Fruit fly (Drosophila melanogaster) whole organism, embryonic: ENCODE results near the gene CG2772.

Source experiments
- ATbp ChIP-seq: fragments of 200-800 bp; sonication (Bioruptor generic); optimal IDR thresholded peaks from 2 replicates; lab custom pipeline; 2017; ENCODE audit warnings: missing biosample characterization, mild to moderate bottlenecking, missing genetic modification characterization, missing genetic modification reagents
- Atf3 ChIP-seq: fragments of 200-800 bp; sonication (Bioruptor generic); optimal IDR thresholded peaks from 3 replicates; lab custom pipeline; 2016; ENCODE audit warnings: missing biosample characterization, missing genetic modification characterization
- CG10462 ChIP-seq: fragments of 200-800 bp; sonication (Bioruptor generic); optimal IDR thresholded peaks from 2 replicates; lab custom pipeline; 2016; ENCODE audit warnings: missing biosample characterization, missing genetic modification characterization
- CG11695 ChIP-seq: fragments of 200-800 bp; sonication (Bioruptor generic); IDR thresholded peaks from 3 replicates; pipeline ENCODE4 v1.3.6; 2022; ENCODE audit warnings: missing biosample characterization, missing genetic modification characterization
- CG13624 ChIP-seq: fragments of 200-800 bp; sonication (Bioruptor generic); optimal IDR thresholded peaks from 2 replicates; lab custom pipeline; 2016; ENCODE audit warnings: missing biosample characterization, missing genetic modification characterization
- CG14667 ChIP-seq: fragments of 200-800 bp; sonication (Bioruptor generic); IDR thresholded peaks from 2 replicates; pipeline ENCODE4 v1.3.6; 2022; ENCODE audit warnings: missing biosample characterization, missing genetic modification characterization
- CG15269 ChIP-seq: fragments of 200-800 bp; sonication (Bioruptor generic); optimal IDR thresholded peaks from 2 replicates; lab custom pipeline; 2018; ENCODE audit warnings: missing biosample characterization, mild to moderate bottlenecking, missing genetic modification characterization, moderate library complexity
- CG15514 ChIP-seq: fragments of 200-800 bp; sonication (Bioruptor generic); optimal IDR thresholded peaks from 3 replicates; lab custom pipeline; 2017; ENCODE audit warnings: missing biosample characterization, missing genetic modification characterization, mild to moderate bottlenecking, moderate library complexity, missing genetic modification reagents
- CG2129 ChIP-seq: fragments of 200-800 bp; sonication (Bioruptor generic); IDR thresholded peaks from 2 replicates; pipeline ENCODE4 v1.3.6; 2022; ENCODE audit warnings: missing biosample characterization, missing genetic modification characterization; ENCODE audit not compliant: partially characterized antibody
- CG2712 ChIP-seq: fragments of 200-800 bp; optimal IDR thresholded peaks from 3 replicates; lab custom pipeline; 2019; ENCODE audit warnings: missing biosample characterization, mild to moderate bottlenecking, missing genetic modification characterization, moderate library complexity
- CG2875 ChIP-seq: fragments of 200-800 bp; sonication (Bioruptor generic); optimal IDR thresholded peaks from 2 replicates; lab custom pipeline; 2017; ENCODE audit warnings: missing biosample characterization, mild to moderate bottlenecking, missing genetic modification characterization, missing genetic modification reagents
- CG30020 ChIP-seq: fragments of 200-800 bp; optimal IDR thresholded peaks from 2 replicates; lab custom pipeline; 2019; ENCODE audit warnings: missing biosample characterization, mild to moderate bottlenecking, missing genetic modification characterization, moderate library complexity
- CG32532 ChIP-seq: fragments of 200-800 bp; sonication (Bioruptor generic); IDR thresholded peaks from 2 replicates; pipeline ENCODE4 v1.3.6; 2022; ENCODE audit warnings: missing biosample characterization, missing genetic modification characterization
- CG4404 ChIP-seq: fragments of 200-800 bp; sonication (Bioruptor generic); IDR thresholded peaks from 2 replicates; pipeline ENCODE4 v1.3.6; 2022; ENCODE audit warnings: missing biosample characterization, missing genetic modification characterization
- CG6654 ChIP-seq: fragments of 200-800 bp; sonication (Bioruptor generic); optimal IDR thresholded peaks from 2 replicates; lab custom pipeline; 2017; ENCODE audit warnings: missing biosample characterization, mild to moderate bottlenecking, missing genetic modification characterization
- CG6689 ChIP-seq: fragments of 200-800 bp; sonication (Bioruptor generic); IDR thresholded peaks from 2 replicates; pipeline ENCODE4 v1.3.6; 2022; ENCODE audit warnings: missing biosample characterization, missing genetic modification characterization
- CG7556 ChIP-seq: fragments of 200-800 bp; sonication (Bioruptor generic); optimal IDR thresholded peaks from 2 replicates; lab custom pipeline; 2017; ENCODE audit warnings: missing biosample characterization, mild to moderate bottlenecking, missing genetic modification characterization
- CG7839 ChIP-seq: fragments of 200-800 bp; sonication (Bioruptor generic); optimal IDR thresholded peaks from 3 replicates; lab custom pipeline; 2018; ENCODE audit warnings: missing biosample characterization, mild to moderate bottlenecking, missing genetic modification characterization, moderate library complexity
- CG8281 ChIP-seq: fragments of 200-800 bp; sonication (Bioruptor generic); optimal IDR thresholded peaks from 2 replicates; lab custom pipeline; 2018; ENCODE audit warnings: missing biosample characterization, mild to moderate bottlenecking, missing genetic modification characterization, moderate library complexity
- CG9876 ChIP-seq: fragments of 200-800 bp; sonication (Bioruptor generic); optimal IDR thresholded peaks from 2 replicates; lab custom pipeline; 2016; ENCODE audit warnings: missing biosample characterization, missing genetic modification characterization
- D ChIP-seq, 2 experiments: fragments of 200-800 bp in 1 of 2; fragments of >200 bp in 1 of 2; sonication (Bioruptor generic) in 1 of 2; optimal IDR thresholded peaks; 2 replicates in 1 of 2; 3 replicates in 1 of 2; lab custom pipeline; 2017; ENCODE audit warnings: mild to moderate bottlenecking in 1 of 2, missing biosample characterization in 1 of 2, missing genetic modification characterization in 1 of 2, missing genetic modification reagents in 1 of 2
- D19A ChIP-seq: fragments of 200-800 bp; optimal IDR thresholded peaks from 3 replicates; lab custom pipeline; 2019; ENCODE audit warnings: missing biosample characterization, mild to moderate bottlenecking, missing genetic modification characterization, moderate library complexity
- Doc3 ChIP-seq: fragments of 200-800 bp; sonication (Bioruptor generic); IDR thresholded peaks from 3 replicates; pipeline ENCODE4 v1.3.6; 2022; ENCODE audit warnings: missing biosample characterization, missing genetic modification characterization; ENCODE audit not compliant: partially characterized antibody
- ERR ChIP-seq: fragments of 200-800 bp; sonication (Bioruptor generic); optimal IDR thresholded peaks from 2 replicates; lab custom pipeline; 2016; ENCODE audit warnings: missing biosample characterization, missing genetic modification characterization
- Ets65A ChIP-seq: fragments of 200-800 bp; sonication (Bioruptor generic); peaks from one replicate; lab custom pipeline; 2016; ENCODE audit warnings: missing biosample characterization, missing genetic modification characterization
- HHEX ChIP-seq: fragments of 200-800 bp; sonication (Bioruptor generic); optimal IDR thresholded peaks from 3 replicates; lab custom pipeline; 2017; ENCODE audit warnings: missing biosample characterization, mild to moderate bottlenecking, missing genetic modification characterization, missing genetic modification reagents
- HmgD ChIP-seq: fragments of 200-800 bp; sonication (Bioruptor generic); optimal IDR thresholded peaks from 3 replicates; lab custom pipeline; 2016; ENCODE audit warnings: missing biosample characterization, missing genetic modification characterization
- Kr ChIP-seq: fragments of 200-800 bp; sonication (Bioruptor generic); optimal IDR thresholded peaks from 2 replicates; lab custom pipeline; 2017; ENCODE audit warnings: missing biosample characterization, mild to moderate bottlenecking, missing genetic modification characterization
- Ravus ChIP-seq: fragments of 200-800 bp; sonication (Bioruptor generic); IDR thresholded peaks from 2 replicates; pipeline ENCODE4 v1.3.6; 2022; ENCODE audit warnings: missing biosample characterization, missing genetic modification characterization
- Rx ChIP-seq: fragments of 200-800 bp; sonication (Bioruptor generic); IDR thresholded peaks from 2 replicates; pipeline ENCODE4 v1.3.6; 2022; ENCODE audit warnings: missing biosample characterization, missing genetic modification characterization
- Sry-δ ChIP-seq: fragments of 200-800 bp; sonication (Bioruptor generic); optimal IDR thresholded peaks from 2 replicates; lab custom pipeline; 2016; ENCODE audit warnings: missing biosample characterization, missing genetic modification characterization
- Xrp1 ChIP-seq: fragments of 200-800 bp; sonication (Bioruptor generic); IDR thresholded peaks from 2 replicates; pipeline ENCODE4 v1.3.6; 2022; ENCODE audit warnings: missing biosample characterization, missing genetic modification characterization
- aop ChIP-seq: fragments of 200-800 bp; sonication (Bioruptor generic); IDR thresholded peaks from 2 replicates; pipeline ENCODE4 v1.3.6; 2022; ENCODE audit warnings: missing biosample characterization, missing genetic modification characterization
- ash1 ChIP-seq: fragments of 200-800 bp; sonication (Bioruptor generic); optimal IDR thresholded peaks from 2 replicates; lab custom pipeline; 2018; ENCODE audit warnings: missing biosample characterization, mild to moderate bottlenecking, missing genetic modification characterization
- dysf ChIP-seq: fragments of 200-800 bp; sonication (Bioruptor generic); IDR thresholded peaks from 3 replicates; pipeline ENCODE4 v1.3.6; 2022; ENCODE audit warnings: missing biosample characterization, missing genetic modification characterization
- fd102C ChIP-seq: fragments of 200-800 bp; sonication (Bioruptor generic); optimal IDR thresholded peaks from 2 replicates; lab custom pipeline; 2018; ENCODE audit warnings: missing biosample characterization, mild to moderate bottlenecking, missing genetic modification characterization, moderate library complexity
- her ChIP-seq: fragments of 200-800 bp; sonication (Bioruptor generic); optimal IDR thresholded peaks from 2 replicates; lab custom pipeline; 2016; ENCODE audit warnings: missing biosample characterization, missing genetic modification characterization
- kah ChIP-seq: fragments of 200-800 bp; sonication (Bioruptor generic); optimal IDR thresholded peaks from 2 replicates; lab custom pipeline; 2018; ENCODE audit warnings: missing biosample characterization, mild to moderate bottlenecking, missing genetic modification characterization
- org-1 ChIP-seq: fragments of 200-800 bp; sonication (Bioruptor generic); optimal IDR thresholded peaks from 2 replicates; lab custom pipeline; 2017; ENCODE audit warnings: missing biosample characterization, missing genetic modification characterization
- pfk ChIP-seq: fragments of 200-800 bp; sonication (Bioruptor generic); optimal IDR thresholded peaks from 2 replicates; lab custom pipeline; 2018; ENCODE audit warnings: missing biosample characterization, mild to moderate bottlenecking, missing genetic modification characterization, moderate library complexity
- salm ChIP-seq: fragments of 200-800 bp; sonication (Bioruptor generic); optimal IDR thresholded peaks from 2 replicates; lab custom pipeline; 2018; ENCODE audit warnings: missing biosample characterization, mild to moderate bottlenecking, missing genetic modification characterization
- sisA ChIP-seq: fragments of 200-800 bp; sonication (Bioruptor generic); IDR thresholded peaks from 2 replicates; pipeline ENCODE4 v1.3.6; 2022; ENCODE audit warnings: missing biosample characterization, missing genetic modification characterization
- sna ChIP-seq: fragments of 200-800 bp; sonication (Bioruptor generic); IDR thresholded peaks from 2 replicates; pipeline ENCODE4 v1.3.6; 2022; ENCODE audit warnings: missing biosample characterization, missing genetic modification characterization; ENCODE audit not compliant: partially characterized antibody
- stwl ChIP-seq: fragments of 200-800 bp; sonication (Bioruptor generic); optimal IDR thresholded peaks from 3 replicates; lab custom pipeline; 2018; ENCODE audit warnings: missing biosample characterization, mild to moderate bottlenecking, missing genetic modification characterization, moderate library complexity
- tap ChIP-seq: fragments of 200-800 bp; optimal IDR thresholded peaks from 3 replicates; lab custom pipeline; 2019; ENCODE audit warnings: missing biosample characterization, mild to moderate bottlenecking, missing genetic modification characterization, moderate library complexity
- tio ChIP-seq: fragments of 200-800 bp; sonication (Bioruptor generic); optimal IDR thresholded peaks from 2 replicates; lab custom pipeline; 2017; ENCODE audit warnings: missing biosample characterization, missing genetic modification characterization, inconsistent platforms
- tll ChIP-seq, 2 experiments: fragments of 200-800 bp in 1 of 2; fragments of >200 bp in 1 of 2; sonication (Bioruptor generic) in 1 of 2; optimal IDR thresholded peaks; 2 replicates each; lab custom pipeline; 2017 to 2019; ENCODE audit warnings: missing biosample characterization in 2 of 2, missing genetic modification characterization in 2 of 2, mild to moderate bottlenecking in 1 of 2, moderate library complexity in 1 of 2
- unpg ChIP-seq: fragments of 200-800 bp; sonication (Bioruptor generic); optimal IDR thresholded peaks from 3 replicates; lab custom pipeline; 2018; ENCODE audit warnings: missing biosample characterization, mild to moderate bottlenecking, missing genetic modification characterization, moderate library complexity
- vfl ChIP-seq: fragments of 200-800 bp; sonication (Bioruptor generic); optimal IDR thresholded peaks from 2 replicates; lab custom pipeline; 2016; ENCODE audit warnings: missing biosample characterization, missing genetic modification characterization
- zfh2 ChIP-seq: fragments of 200-800 bp; sonication (Bioruptor generic); optimal IDR thresholded peaks from 2 replicates; lab custom pipeline; 2016; ENCODE audit warnings: missing biosample characterization, missing genetic modification characterization

CG2772 gene

dm6 chr2L:3440322-3440721 lies 5.5 kb upstream of the CG2772 start (continued):
- TF ChIP-seq stwl (tag; lab: Kevin White, UChicago): no peak
- no peak for TF ChIP-seq CG30020
- TF ChIP-seq CG4404 (GFP tag; lab: Robert Waterston, UW): peak; percentile 33; the same call in 1 of the 2 replicates
- peak; percentile 27 for TF ChIP-seq kah (GFP tag; lab: Kevin White, UChicago)
- peak; percentile 84 for TF ChIP-seq sisA
- TF ChIP-seq her (GFP tag; lab: Kevin White, UChicago): no peak
- no peak for TF ChIP-seq HmgD
- no peak for TF ChIP-seq tll (GFP tag; optimal IDR thresholded peaks at IDR 0.05; lab: Kevin White, UChicago)
- no peak for TF ChIP-seq ERR (GFP tag; lab: Kevin White, UChicago)
- no peak for TF ChIP-seq sna
- TF ChIP-seq CG13624 (GFP tag; lab: Kevin White, UChicago): no peak
- TF ChIP-seq Doc3 (GFP tag; lab: Robert Waterston, UW): no peak
- TF ChIP-seq tap (tag; lab: Kevin White, UChicago): peak; percentile 72
- no peak for TF ChIP-seq fd102C
- TF ChIP-seq Ets65A (GFP tag; lab: Kevin White, UChicago): peak; percentile 76
- no peak for TF ChIP-seq D19A
- peak; percentile 71 for TF ChIP-seq CG32532 (GFP tag; lab: Robert Waterston, UW)
- TF ChIP-seq CG15269 (tag; lab: Kevin White, UChicago): peak; percentile 67
- no peak for TF ChIP-seq CG10462 (GFP tag; lab: Kevin White, UChicago)
- TF ChIP-seq CG2875: peak; percentile 54
- TF ChIP-seq Rx (GFP tag; lab: Robert Waterston, UW): peak; percentile 82
- TF ChIP-seq ATbp: peak; percentile 74
- no peak for TF ChIP-seq pfk (GFP tag; lab: Kevin White, UChicago)
- TF ChIP-seq CG7839 (tag; lab: Kevin White, UChicago): peak; percentile 68
- TF ChIP-seq salm (tag; lab: Kevin White, UChicago): peak; percentile 25
- TF ChIP-seq CG6654: peak; percentile 41
- peak; percentile 55 for TF ChIP-seq org-1
- TF ChIP-seq CG2129 (GFP tag; lab: Robert Waterston, UW): no peak
- no peak for TF ChIP-seq Ravus (GFP tag; lab: Robert Waterston, UW)
- TF ChIP-seq CG7556 (GFP tag; lab: Kevin White, UChicago): peak; percentile 44
- TF ChIP-seq Sry-δ (GFP tag; lab: Kevin White, UChicago): no peak
- TF ChIP-seq vfl: no peak
- TF ChIP-seq unpg (GFP tag; lab: Kevin White, UChicago): peak; percentile 61
- peak; percentile 16 for TF ChIP-seq zfh2 (GFP tag; lab: Kevin White, UChicago)
- no peak for TF ChIP-seq CG14667 (GFP tag; lab: Robert Waterston, UW)
- peak; percentile 88 for TF ChIP-seq dysf
- no peak for TF ChIP-seq Kr (GFP tag; lab: Kevin White, UChicago)
- peak; percentile 48 for TF ChIP-seq CG15514 (GFP tag; lab: Kevin White, UChicago)
- TF ChIP-seq aop (GFP tag; lab: Robert Waterston, UW): no peak
- TF ChIP-seq Atf3: peak; percentile 34
- peak; percentile 76 for TF ChIP-seq HHEX (GFP tag; lab: Kevin White, UChicago)
- no peak for TF ChIP-seq ash1 (GFP tag; lab: Kevin White, UChicago)
- TF ChIP-seq D (optimal IDR thresholded peaks at IDR 0.05; lab: Kevin White, UChicago): no peak
- peak; percentile 67 for TF ChIP-seq D (GFP tag; optimal IDR thresholded peaks at IDR 0.05; lab: Kevin White, UChicago)
- TF ChIP-seq CG2712: peak; percentile 76
- peak; percentile 37 for TF ChIP-seq CG8281 (tag; lab: Kevin White, UChicago)
- TF ChIP-seq Xrp1 (GFP tag; lab: Robert Waterston, UW): peak; percentile 78
- TF ChIP-seq CG11695: peak; percentile 69; the same call in 2 of the 3 replicates
- TF ChIP-seq CG9876: peak; percentile 25
- peak; percentile 39 for TF ChIP-seq tio
- peak; percentile 73 for TF ChIP-seq CG6689 (GFP tag; lab: Robert Waterston, UW)
